Worm (Caenorhabditis elegans): ENCODE data around the gene gpa-12.

The gpa-12 gene

ce11 chrX:9266512-9266911 lies 23.2 kb downstream of the gpa-12 start:
- TF ChIP-seq hmg-1.2 (GFP tag; IDR thresholded peaks at IDR 0.05) = peak; percentile 14; the same call in 1 of the 2 replicates
- TF ChIP-seq dpff-1 (tag; optimal IDR thresholded peaks at IDR 0.05) = no peak
- no peak for TF ChIP-seq Y95B8A.8 (GFP tag; IDR thresholded peaks at IDR 0.05)
- no peak for TF ChIP-seq bed-2 (GFP tag; IDR thresholded peaks at IDR 0.05)
- no peak for TF ChIP-seq egrh-3 (GFP tag; IDR thresholded peaks at IDR 0.05)
- no peak for TF ChIP-seq madf-8 (GFP tag; conservative IDR thresholded peaks at IDR 0.05)
- TF ChIP-seq ZK185.1 (tag; optimal IDR thresholded peaks at IDR 0.05; ENCODE audit: poor library complexity, severe bottlenecking) = no peak
- peak; percentile 76 for TF ChIP-seq nhr-80 (tag; optimal IDR thresholded peaks at IDR 0.05)
- TF ChIP-seq B0035.1 (tag; optimal IDR thresholded peaks at IDR 0.05) = no peak
- no peak for TF ChIP-seq ets-4 (GFP tag; optimal IDR thresholded peaks at IDR 0.05)
- peak; percentile 46; the same call in 1 of the 2 replicates for TF ChIP-seq dox-1 (GFP tag; IDR thresholded peaks at IDR 0.05)
- TF ChIP-seq atf-7 (tag; optimal IDR thresholded peaks at IDR 0.05) = no peak

ce11 chrX:9268373-9268772 lies 25.0 kb downstream of the gpa-12 start:
- TF ChIP-seq lsy-27 (tag; optimal IDR thresholded peaks at IDR 0.05; ENCODE audit: borderline replicate concordance, insufficient read depth) (no peak), ceh-58 (GFP tag; IDR thresholded peaks at IDR 0.05) (no peak), cebp-2 (GFP tag; IDR thresholded peaks at IDR 0.05) (0 out of 2 replicates have a peak, but pooled peaks have one; percentile 39), cebp-1 (GFP tag; IDR thresholded peaks at IDR 0.05) (no peak), cebp-1 (tag; optimal IDR thresholded peaks at IDR 0.05) (peak; percentile 9), F57A8.1 (GFP tag; optimal IDR thresholded peaks at IDR 0.05) (no peak), snpc-3.4 (tag; optimal IDR thresholded peaks at IDR 0.05) (no peak), ceh-91 (GFP tag; IDR thresholded peaks at IDR 0.05) (no peak), lir-1 (GFP tag; conservative IDR thresholded peaks at IDR 0.05) (no peak), hrde-1 (tag; optimal IDR thresholded peaks at IDR 0.05; ENCODE audit: borderline replicate concordance) (no peak), attf-6 (GFP tag; IDR thresholded peaks at IDR 0.05) (no peak), Y53G8AR.9 (GFP tag; conservative IDR thresholded peaks at IDR 0.05) (0 out of 2 replicates have a peak, but pooled peaks have one; percentile 38), zfh-2 (GFP tag; conservative IDR thresholded peaks at IDR 0.05) (no peak), tbp1 (GFP tag; optimal IDR thresholded peaks at IDR 0.05) (no peak), Y56A3A.18 (GFP tag; IDR thresholded peaks at IDR 0.05) (peak; percentile 55; the same call in 1 of the 2 replicates), unc-62 (GFP tag; optimal IDR thresholded peaks at IDR 0.05) (no peak), nhr-90 (tag; optimal IDR thresholded peaks at IDR 0.05) (no peak), madf-10 (tag; optimal IDR thresholded peaks at IDR 0.05) (no peak), ztf-25 (GFP tag; IDR thresholded peaks at IDR 0.05) (no peak), hmg-1.2 (GFP tag; IDR thresholded peaks at IDR 0.05) (0 out of 2 replicates have a peak, but pooled peaks have one; percentile 10), pbrm-1 (GFP tag; IDR thresholded peaks at IDR 0.05) (no peak), snpc-4 (GFP tag; optimal IDR thresholded peaks at IDR 0.05) (no peak), snpc-4 (tag; optimal IDR thresholded peaks at IDR 0.05) (no peak), repo-1 (tag; optimal IDR thresholded peaks at IDR 0.05) (no peak)

ce11 chrX:9270753-9271152 lies 27.4 kb downstream of the gpa-12 start, which contains the start of gene B0416.5:
TSS of gene B0416.5 (minus strand) at chrX:9270853.
- TF ChIP-seq madf-10 (tag; optimal IDR thresholded peaks at IDR 0.05) (no peak), F10E7.11 (tag; optimal IDR thresholded peaks at IDR 0.05) (no peak), madf-3 (GFP tag; IDR thresholded peaks at IDR 0.05) (no peak), atf-7 (tag; optimal IDR thresholded peaks at IDR 0.05) (no peak), F57C9.4 (tag; optimal IDR thresholded peaks at IDR 0.05) (no peak), hrde-1 (tag; optimal IDR thresholded peaks at IDR 0.05; ENCODE audit: borderline replicate concordance) (no peak), die-1 (tag; optimal IDR thresholded peaks at IDR 0.05) (no peak), ztf-18 (tag; optimal IDR thresholded peaks at IDR 0.05) (no peak), repo-1 (tag; optimal IDR thresholded peaks at IDR 0.05) (no peak), hlh-26 (GFP tag; conservative IDR thresholded peaks at IDR 0.05) (no peak), snpc-4 (GFP tag; optimal IDR thresholded peaks at IDR 0.05) (no peak), snpc-4 (tag; optimal IDR thresholded peaks at IDR 0.05) (no peak), sptf-2 (GFP tag; optimal IDR thresholded peaks at IDR 0.05) (no peak)

Data from whole organism, young adult.